Worm (Caenorhabditis elegans): ENCODE results near the gene mdh-2.

DNA sequence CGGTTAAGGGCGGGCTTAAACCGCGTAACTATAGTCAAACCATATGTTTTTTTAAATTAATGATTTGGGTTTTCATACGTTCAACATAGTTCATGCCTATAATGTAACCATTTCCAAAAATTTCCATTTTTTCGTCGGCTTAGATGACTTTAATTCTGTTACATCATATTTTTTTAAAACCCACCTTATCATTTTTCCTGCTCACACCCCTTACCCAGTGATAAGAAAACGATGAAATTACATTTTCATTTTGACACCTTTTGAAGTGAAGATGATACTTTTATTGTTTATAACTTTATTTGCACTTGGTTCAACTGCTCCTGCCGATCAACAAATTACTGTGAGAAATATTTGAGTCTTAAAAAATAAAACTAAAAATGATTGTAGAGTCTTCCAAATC is 4.4 kb upstream of the mdh-2 start, which contains the start of gene ctsa-4.2:
- TF ChIP-seq snpc-4 (tag; optimal IDR thresholded peaks at IDR 0.05): no peak
- peak; percentile 59 for TF ChIP-seq dve-1 (tag; optimal IDR thresholded peaks at IDR 0.05; ENCODE audit: insufficient read depth)
- TF ChIP-seq nhr-25 (tag; optimal IDR thresholded peaks at IDR 0.05; ENCODE audit: borderline replicate concordance, insufficient read depth): no peak
- no peak for TF ChIP-seq nhr-237 (tag; optimal IDR thresholded peaks at IDR 0.05)
- TF ChIP-seq ztf-11 (tag; optimal IDR thresholded peaks at IDR 0.05): no peak
- TF ChIP-seq F37D6.2 (tag; optimal IDR thresholded peaks at IDR 0.05): no peak
- no peak for TF ChIP-seq cey-2 (tag; optimal IDR thresholded peaks at IDR 0.05; ENCODE audit: borderline replicate concordance, insufficient read depth)
- no peak for TF ChIP-seq vab-7 (GFP tag; IDR thresholded peaks at IDR 0.05)
- no peak for TF ChIP-seq pha-4 (GFP tag; IDR thresholded peaks at IDR 0.05)
- TF ChIP-seq pha-4 (tag; optimal IDR thresholded peaks at IDR 0.05): no peak
- TF ChIP-seq unc-62 (GFP tag; optimal IDR thresholded peaks at IDR 0.05 in 1 of 2): no peak
- TF ChIP-seq unc-62 (tag; optimal IDR thresholded peaks at IDR 0.05): no peak
- TF ChIP-seq R02D3.7 (tag; optimal IDR thresholded peaks at IDR 0.05): no peak
- no peak for TF ChIP-seq lin-15B (tag; optimal IDR thresholded peaks at IDR 0.05)

All from whole organism, L4 larva.